Worm (Caenorhabditis elegans): Measurements from ENCODE around the gene spp-19.

The spp-19 gene

DNA sequence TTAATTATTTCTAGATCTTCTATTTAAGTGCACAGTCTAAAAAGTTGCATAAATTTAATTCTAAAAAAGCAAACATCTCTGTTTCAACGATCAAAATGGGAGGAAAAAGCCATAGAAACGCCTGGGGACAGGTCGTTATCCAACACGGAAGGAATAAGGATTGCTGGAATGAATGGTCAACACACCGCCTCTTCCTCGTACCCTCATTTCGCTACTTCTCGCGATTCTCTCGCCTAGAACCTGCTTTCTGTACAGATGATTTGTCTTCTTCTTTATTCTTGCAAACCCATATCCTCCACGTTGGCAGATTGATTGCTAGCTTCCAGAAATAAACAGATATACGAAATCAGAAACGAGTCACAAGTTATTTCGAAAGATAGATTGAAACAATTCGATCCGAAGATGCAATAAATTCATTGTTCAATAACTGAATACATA lies 46.6 kb downstream of the spp-19 start, which contains the start of gene dpy-11 (continued):
- no peak for TF ChIP-seq lin-13 (GFP tag; optimal IDR thresholded peaks at IDR 0.05)
- no peak for TF ChIP-seq vab-15 (tag; optimal IDR thresholded peaks at IDR 0.05)
- TF ChIP-seq dpl-1 (GFP tag; optimal IDR thresholded peaks at IDR 0.05), result no peak
- TF ChIP-seq ztf-11 (tag; optimal IDR thresholded peaks at IDR 0.05), result no peak
- no peak for TF ChIP-seq ceh-63 (GFP tag; optimal IDR thresholded peaks at IDR 0.05)
- no peak for TF ChIP-seq isw-1 (GFP tag; IDR thresholded peaks at IDR 0.05)
- TF ChIP-seq zag-1 (tag; optimal IDR thresholded peaks at IDR 0.05), result no peak
- no peak for TF ChIP-seq C16A3.4 (tag; optimal IDR thresholded peaks at IDR 0.05)
- TF ChIP-seq snpc-4 (tag; optimal IDR thresholded peaks at IDR 0.05), result no peak
- peak; percentile 70 for TF ChIP-seq nhr-85 (tag)
- TF ChIP-seq mef-2 (tag; optimal IDR thresholded peaks at IDR 0.05), result no peak
- peak; percentile 44; the same call in 1 of the 2 replicates for TF ChIP-seq nhr-19 (GFP tag; conservative IDR thresholded peaks at IDR 0.05)
- no peak for TF ChIP-seq fkh-4 (tag; optimal IDR thresholded peaks at IDR 0.05; ENCODE audit: borderline replicate concordance)
- no peak for TF ChIP-seq fkh-10 (GFP tag; optimal IDR thresholded peaks at IDR 0.05)
- TF ChIP-seq elt-2 (tag; optimal IDR thresholded peaks at IDR 0.05), result no peak
- TF ChIP-seq rnt-1 (tag; optimal IDR thresholded peaks at IDR 0.05), result peak; percentile 23
- peak; percentile 92 for TF ChIP-seq ama-1 (optimal IDR thresholded peaks at IDR 0.05)
- no peak for TF ChIP-seq nhr-20 (tag; optimal IDR thresholded peaks at IDR 0.05)
- no peak for TF ChIP-seq ces-1 (GFP tag; optimal IDR thresholded peaks at IDR 0.05)
- TF ChIP-seq mab-9 (GFP tag; IDR thresholded peaks at IDR 0.05), result no peak
- TF ChIP-seq blmp-1 (tag; optimal IDR thresholded peaks at IDR 0.05), result peak; percentile 38
- TF ChIP-seq unc-30 (tag; optimal IDR thresholded peaks at IDR 0.05), result no peak
- TF ChIP-seq mdl-1 (tag; optimal IDR thresholded peaks at IDR 0.05), result no peak
- TF ChIP-seq pag-3 (tag; optimal IDR thresholded peaks at IDR 0.05; ENCODE audit: borderline replicate concordance, insufficient read depth), result no peak
- TF ChIP-seq pqm-1 (tag; optimal IDR thresholded peaks at IDR 0.05), result no peak
- TF ChIP-seq sptf-1 (tag; optimal IDR thresholded peaks at IDR 0.05), result no peak
- no peak for TF ChIP-seq alr-1 (tag; optimal IDR thresholded peaks at IDR 0.05; ENCODE audit: borderline replicate concordance)
- peak; percentile 65 for TF ChIP-seq snu-23 (GFP tag; optimal IDR thresholded peaks at IDR 0.05)
- no peak for TF ChIP-seq lsy-2 (tag; optimal IDR thresholded peaks at IDR 0.05)
- no peak for TF ChIP-seq dsc-1 (tag; optimal IDR thresholded peaks at IDR 0.05)
- peak; percentile 30 for TF ChIP-seq lir-3 (tag; optimal IDR thresholded peaks at IDR 0.05; ENCODE audit: poor library complexity)
- no peak for TF ChIP-seq mep-1 (tag; optimal IDR thresholded peaks at IDR 0.05)
- peak in 1 of 3 experiments; percentile 11 for TF ChIP-seq ceh-82 (tag; optimal IDR thresholded peaks at IDR 0.05)
- no peak for TF ChIP-seq lin-39 (tag; optimal IDR thresholded peaks at IDR 0.05)
- TF ChIP-seq efl-3 (GFP tag; optimal IDR thresholded peaks at IDR 0.05), result no peak
- TF ChIP-seq skn-1 (tag; optimal IDR thresholded peaks at IDR 0.05), result no peak
- peak; percentile 39 for TF ChIP-seq lin-14 (GFP tag; optimal IDR thresholded peaks at IDR 0.05)
- TF ChIP-seq hlh-4 (tag; optimal IDR thresholded peaks at IDR 0.05), result no peak
- no peak for TF ChIP-seq Y116A8C.19 (tag; optimal IDR thresholded peaks at IDR 0.05; ENCODE audit: borderline replicate concordance)
- peak; percentile 60 for TF ChIP-seq ztf-4 (tag; optimal IDR thresholded peaks at IDR 0.05)
- TF ChIP-seq ceh-88 (GFP tag; IDR thresholded peaks at IDR 0.05), result no peak
- TF ChIP-seq ceh-8 (GFP tag; optimal IDR thresholded peaks at IDR 0.05), result no peak
- no peak for TF ChIP-seq fkh-8 (tag; optimal IDR thresholded peaks at IDR 0.05)
- TF ChIP-seq swsn-7 (tag; optimal IDR thresholded peaks at IDR 0.05), result peak; percentile 24
- TF ChIP-seq efl-1 (optimal IDR thresholded peaks at IDR 0.05), result no peak
- TF ChIP-seq efl-1 (GFP tag; optimal IDR thresholded peaks at IDR 0.05 in 1 of 2), result peak in 1 of 2 experiments; percentile 89
- no peak for TF ChIP-seq nhr-11 (tag; optimal IDR thresholded peaks at IDR 0.05)

All from whole organism, L1 larva.